Fruit fly (Drosophila melanogaster) whole organism: ENCODE results near the gene ver.

Experiments
- CG8478 ChIP-seq: fragments of >200 bp; optimal IDR thresholded peaks from 2 replicates; lab custom pipeline; 2018; ENCODE audit warnings: inconsistent platforms
- Dll ChIP-seq: fragments of >200 bp; optimal IDR thresholded peaks from 2 replicates; lab custom pipeline; 2017
- psq ChIP-seq: fragments of >200 bp; optimal IDR thresholded peaks from 2 replicates; lab custom pipeline; 2017
- usp ChIP-seq: fragments of >200 bp; optimal IDR thresholded peaks from 2 replicates; lab custom pipeline; 2017; ENCODE audit warnings: missing biosample characterization, missing genetic modification characterization, mixed read lengths

DNA sequence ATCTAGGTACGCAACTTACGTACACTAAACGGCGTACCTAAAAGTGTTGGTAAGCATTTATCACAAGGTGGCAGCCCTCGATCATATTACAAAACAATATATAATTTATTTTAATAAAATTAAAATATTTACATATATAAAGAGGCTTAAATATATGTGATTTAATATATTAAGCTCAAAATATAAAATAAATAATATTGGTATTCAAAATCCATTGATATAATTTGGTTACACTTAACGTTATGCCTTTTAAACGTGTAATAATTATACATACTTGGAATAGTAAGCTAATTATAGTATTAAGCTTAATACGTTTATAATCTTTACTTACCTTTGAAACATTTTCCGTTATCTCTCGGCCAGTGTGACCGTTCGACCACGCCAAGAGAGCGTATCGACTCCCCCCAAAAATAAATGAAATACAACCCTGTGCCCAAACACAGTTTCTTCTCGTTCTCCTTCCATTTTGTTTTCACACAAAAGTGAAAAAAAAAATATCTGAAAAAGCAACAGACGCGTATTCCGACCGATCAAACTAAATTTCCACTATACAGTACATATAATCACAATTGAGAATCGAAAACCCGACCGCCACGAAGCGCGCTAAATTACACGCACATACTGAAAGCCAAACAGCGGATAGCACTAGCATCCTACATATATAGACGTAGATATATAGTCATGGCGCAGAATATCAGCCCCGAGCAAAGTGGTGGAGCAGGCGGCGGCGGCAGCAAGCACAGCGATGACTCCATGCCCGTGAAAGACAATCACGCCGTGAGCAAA lies 19.7 kb upstream of the ver start, which contains the start of the genes CG10646 and vih:
- TF ChIP-seq psq (lab: Kevin White, UChicago), result no peak
- no peak for TF ChIP-seq Dll
- TF ChIP-seq usp (GFP tag; lab: Kevin White, UChicago), result no peak
- TF ChIP-seq CG8478 (lab: Kevin White, UChicago), result no peak
